Fruit fly (Drosophila melanogaster) whole organism, embryonic: ENCODE results near the gene CG45065.

Source experiments
- Atf6 ChIP-seq: fragments of 200-800 bp; sonication (Bioruptor generic); IDR thresholded peaks from 2 replicates; pipeline ENCODE4 v1.3.6; 2022; ENCODE audit warnings: missing biosample characterization, missing genetic modification characterization
- B-H2 ChIP-seq: fragments of 200-800 bp; sonication (Bioruptor generic); optimal IDR thresholded peaks from 2 replicates; lab custom pipeline; 2018; ENCODE audit warnings: missing biosample characterization, mild to moderate bottlenecking, missing genetic modification characterization
- C15 ChIP-seq: fragments of 200-800 bp; sonication (Bioruptor generic); IDR thresholded peaks from 3 replicates; pipeline ENCODE4 v1.3.6; 2022; ENCODE audit warnings: missing biosample characterization, missing genetic modification characterization
- CG10147 ChIP-seq: fragments of 200-800 bp; sonication (Bioruptor generic); optimal IDR thresholded peaks from 2 replicates; lab custom pipeline; 2019; ENCODE audit warnings: missing biosample characterization, mild to moderate bottlenecking, missing genetic modification characterization, moderate library complexity
- CG10543 ChIP-seq: fragments of 200-800 bp; sonication (Bioruptor generic); optimal IDR thresholded peaks from 3 replicates; lab custom pipeline; 2017; ENCODE audit warnings: missing biosample characterization, mild to moderate bottlenecking, missing genetic modification characterization, moderate library complexity
- CG11398 ChIP-seq: fragments of 200-800 bp; sonication (Bioruptor generic); optimal IDR thresholded peaks from 2 replicates; lab custom pipeline; 2016; ENCODE audit warnings: missing biosample characterization, missing genetic modification characterization
- CG11504 ChIP-seq: fragments of 200-800 bp; sonication (Bioruptor generic); optimal IDR thresholded peaks from 3 replicates; lab custom pipeline; 2019; ENCODE audit warnings: missing biosample characterization, mild to moderate bottlenecking, missing genetic modification characterization, moderate library complexity
- CG12219 ChIP-seq: fragments of 200-800 bp; sonication (Bioruptor generic); optimal IDR thresholded peaks from 3 replicates; lab custom pipeline; 2018; ENCODE audit warnings: missing biosample characterization, mild to moderate bottlenecking, missing genetic modification characterization
- CG12299 ChIP-seq: fragments of 200-800 bp; sonication (Bioruptor generic); optimal IDR thresholded peaks from 2 replicates; lab custom pipeline; 2018; ENCODE audit warnings: missing biosample characterization, mild to moderate bottlenecking, missing genetic modification characterization
- CG12769 ChIP-seq: fragments of 200-800 bp; sonication (Bioruptor generic); optimal IDR thresholded peaks from 2 replicates; lab custom pipeline; 2019; ENCODE audit warnings: missing biosample characterization, mild to moderate bottlenecking, missing genetic modification characterization, moderate library complexity
- CG14965 ChIP-seq: fragments of 200-800 bp; sonication (Bioruptor generic); optimal IDR thresholded peaks from 2 replicates; lab custom pipeline; 2016; ENCODE audit warnings: missing biosample characterization, missing genetic modification characterization, borderline replicate concordance
- CG15479 ChIP-seq: fragments of 200-800 bp; sonication (Bioruptor generic); optimal IDR thresholded peaks from 3 replicates; lab custom pipeline; 2019; ENCODE audit warnings: missing biosample characterization, mild to moderate bottlenecking, missing genetic modification characterization, moderate library complexity
- CG17612 ChIP-seq: fragments of 200-800 bp; sonication (Bioruptor generic); IDR thresholded peaks from 2 replicates; pipeline ENCODE4 v1.3.6; 2022; ENCODE audit warnings: missing biosample characterization, missing genetic modification characterization
- CG17829 ChIP-seq: fragments of 200-800 bp; optimal IDR thresholded peaks from 2 replicates; lab custom pipeline; 2019; ENCODE audit warnings: missing biosample characterization, mild to moderate bottlenecking, missing genetic modification characterization, moderate library complexity
- CG2129 ChIP-seq: fragments of 200-800 bp; sonication (Bioruptor generic); IDR thresholded peaks from 2 replicates; pipeline ENCODE4 v1.3.6; 2022; ENCODE audit warnings: missing biosample characterization, missing genetic modification characterization; ENCODE audit not compliant: partially characterized antibody
- CG32772 ChIP-seq: fragments of 200-800 bp; sonication (Bioruptor generic); IDR thresholded peaks from 2 replicates; pipeline ENCODE4 v1.3.6; 2022; ENCODE audit warnings: missing biosample characterization, missing genetic modification characterization
- CG34376 ChIP-seq: fragments of 200-800 bp; sonication (Bioruptor generic); optimal IDR thresholded peaks from 2 replicates; lab custom pipeline; 2018; ENCODE audit warnings: missing biosample characterization, mild to moderate bottlenecking, missing genetic modification characterization
- CG6854 ChIP-seq: fragments of 200-800 bp; sonication (Bioruptor generic); optimal IDR thresholded peaks from 3 replicates; lab custom pipeline; 2017; ENCODE audit warnings: missing biosample characterization, mild to moderate bottlenecking, missing genetic modification characterization
- CG9876 ChIP-seq: fragments of 200-800 bp; sonication (Bioruptor generic); optimal IDR thresholded peaks from 2 replicates; lab custom pipeline; 2016; ENCODE audit warnings: missing biosample characterization, missing genetic modification characterization
- Camta ChIP-seq: fragments of 200-800 bp; sonication (Bioruptor generic); optimal IDR thresholded peaks from 2 replicates; lab custom pipeline; 2016; ENCODE audit warnings: missing biosample characterization, missing genetic modification characterization
- Doc3 ChIP-seq: fragments of 200-800 bp; sonication (Bioruptor generic); IDR thresholded peaks from 3 replicates; pipeline ENCODE4 v1.3.6; 2022; ENCODE audit warnings: missing biosample characterization, missing genetic modification characterization; ENCODE audit not compliant: partially characterized antibody
- E2f1 ChIP-seq: fragments of 200-800 bp; sonication (Bioruptor generic); IDR thresholded peaks from 2 replicates; pipeline ENCODE4 v1.3.6; 2022; ENCODE audit warnings: missing biosample characterization, missing genetic modification characterization
- Eip74EF ChIP-seq, 2 experiments: fragments of 200-800 bp in 1 of 2; fragments of >200 bp in 1 of 2; sonication (Bioruptor generic) in 1 of 2; optimal IDR thresholded peaks; 2 replicates each; lab custom pipeline; 2017 to 2019; ENCODE audit warnings: missing biosample characterization in 2 of 2, missing genetic modification characterization in 2 of 2, mild to moderate bottlenecking in 1 of 2, moderate library complexity in 1 of 2
- Fer1 ChIP-seq: fragments of 200-800 bp; sonication (Bioruptor generic); optimal IDR thresholded peaks from 2 replicates; lab custom pipeline; 2017; ENCODE audit warnings: missing biosample characterization, mild to moderate bottlenecking, missing genetic modification characterization
- GATAe ChIP-seq: fragments of 200-800 bp; sonication (Bioruptor generic); conservative IDR thresholded peaks from 2 replicates; pipeline ENCODE4 v1.3.6; 2022; ENCODE audit warnings: missing biosample characterization, missing genetic modification characterization
- HHEX ChIP-seq: fragments of 200-800 bp; sonication (Bioruptor generic); optimal IDR thresholded peaks from 3 replicates; lab custom pipeline; 2017; ENCODE audit warnings: missing biosample characterization, mild to moderate bottlenecking, missing genetic modification characterization, missing genetic modification reagents
- Hey ChIP-seq: fragments of 200-800 bp; sonication (Bioruptor generic); optimal IDR thresholded peaks from 3 replicates; lab custom pipeline; 2018; ENCODE audit warnings: missing biosample characterization, mild to moderate bottlenecking, missing genetic modification characterization
- Med ChIP-seq: fragments of 200-800 bp; sonication (Bioruptor generic); peaks from one replicate; lab custom pipeline; 2016; ENCODE audit warnings: missing biosample characterization, missing genetic modification characterization, mild to moderate bottlenecking, inconsistent platforms, moderate library complexity
- Meics ChIP-seq: fragments of 200-800 bp; sonication (Bioruptor generic); optimal IDR thresholded peaks from 2 replicates; lab custom pipeline; 2017; ENCODE audit warnings: missing biosample characterization, mild to moderate bottlenecking, missing genetic modification characterization
- Oli ChIP-seq: fragments of 200-800 bp; sonication (Bioruptor generic); optimal IDR thresholded peaks from 2 replicates; lab custom pipeline; 2018; ENCODE audit warnings: missing biosample characterization, mild to moderate bottlenecking, missing genetic modification characterization, moderate library complexity
- Opbp ChIP-seq: fragments of 200-800 bp; sonication (Bioruptor generic); IDR thresholded peaks from 3 replicates; pipeline ENCODE4 v1.3.6; 2022; ENCODE audit warnings: missing biosample characterization, missing genetic modification characterization; ENCODE audit not compliant: partially characterized antibody
- Six4 ChIP-seq: fragments of 200-800 bp; sonication (Bioruptor generic); optimal IDR thresholded peaks from 2 replicates; lab custom pipeline; 2016; ENCODE audit warnings: missing biosample characterization, missing genetic modification characterization
- Xbp1 ChIP-seq: fragments of 200-800 bp; sonication (Bioruptor generic); optimal IDR thresholded peaks from 3 replicates; lab custom pipeline; 2016; ENCODE audit warnings: missing biosample characterization, mild to moderate bottlenecking, missing genetic modification characterization
- al ChIP-seq: fragments of 200-800 bp; sonication (Bioruptor generic); IDR thresholded peaks from 2 replicates; pipeline ENCODE4 v1.3.6; 2022; ENCODE audit warnings: missing biosample characterization, missing genetic modification characterization
- bab2 ChIP-seq: fragments of 200-800 bp; sonication (Bioruptor generic); optimal IDR thresholded peaks from 2 replicates; lab custom pipeline; 2016; ENCODE audit warnings: missing biosample characterization, missing genetic modification characterization
- bcd ChIP-seq: fragments of 200-800 bp; sonication (Bioruptor generic); optimal IDR thresholded peaks from 2 replicates; lab custom pipeline; 2017; ENCODE audit warnings: missing biosample characterization, mild to moderate bottlenecking, missing genetic modification characterization
- ci ChIP-seq: fragments of 200-800 bp; sonication (Bioruptor generic); IDR thresholded peaks from 3 replicates; pipeline ENCODE4 v1.3.6; 2022; ENCODE audit warnings: missing biosample characterization, missing genetic modification characterization
- dimm ChIP-seq: fragments of 200-800 bp; sonication (Bioruptor generic); IDR thresholded peaks from 2 replicates; pipeline ENCODE4 v1.3.6; 2022; ENCODE audit warnings: missing biosample characterization, missing genetic modification characterization
- dm ChIP-seq: fragments of 200-800 bp; sonication (Bioruptor generic); optimal IDR thresholded peaks from 3 replicates; lab custom pipeline; 2016; ENCODE audit warnings: missing biosample characterization, missing genetic modification characterization
- exex ChIP-seq: fragments of 200-800 bp; sonication (Bioruptor generic); optimal IDR thresholded peaks from 4 replicates; lab custom pipeline; 2018; ENCODE audit warnings: missing biosample characterization, mild to moderate bottlenecking, missing genetic modification characterization, moderate library complexity
- fd96Cb ChIP-seq: fragments of 200-800 bp; sonication (Bioruptor generic); optimal IDR thresholded peaks from 2 replicates; lab custom pipeline; 2018; ENCODE audit warnings: missing biosample characterization, mild to moderate bottlenecking, missing genetic modification characterization, moderate library complexity
- onecut ChIP-seq: fragments of 200-800 bp; sonication (Bioruptor generic); IDR thresholded peaks from 2 replicates; pipeline ENCODE4 v1.3.6; 2022; ENCODE audit warnings: missing biosample characterization, missing genetic modification characterization
- p53 ChIP-seq: fragments of 200-800 bp; sonication (Bioruptor generic); optimal IDR thresholded peaks from 2 replicates; lab custom pipeline; 2016; ENCODE audit warnings: missing biosample characterization, missing genetic modification characterization
- phol ChIP-seq: fragments of 200-800 bp; sonication (Bioruptor generic); optimal IDR thresholded peaks from 3 replicates; lab custom pipeline; 2018; ENCODE audit warnings: missing biosample characterization, mild to moderate bottlenecking, missing genetic modification characterization, moderate library complexity
- salm ChIP-seq: fragments of 200-800 bp; sonication (Bioruptor generic); optimal IDR thresholded peaks from 2 replicates; lab custom pipeline; 2018; ENCODE audit warnings: missing biosample characterization, mild to moderate bottlenecking, missing genetic modification characterization
- schlank ChIP-seq: fragments of 200-800 bp; sonication (Bioruptor generic); optimal IDR thresholded peaks from 2 replicates; lab custom pipeline; 2018; ENCODE audit warnings: missing biosample characterization, mild to moderate bottlenecking, missing genetic modification characterization
- sqz ChIP-seq: fragments of 200-800 bp; sonication (Bioruptor generic); optimal IDR thresholded peaks from 3 replicates; lab custom pipeline; 2018; ENCODE audit warnings: missing biosample characterization, mild to moderate bottlenecking, missing genetic modification characterization
- sug ChIP-seq: fragments of 200-800 bp; optimal IDR thresholded peaks from 2 replicates; lab custom pipeline; 2019; ENCODE audit warnings: missing biosample characterization, mild to moderate bottlenecking, missing genetic modification characterization, moderate library complexity
- vfl ChIP-seq: fragments of 200-800 bp; sonication (Bioruptor generic); optimal IDR thresholded peaks from 2 replicates; lab custom pipeline; 2016; ENCODE audit warnings: missing biosample characterization, missing genetic modification characterization
- vnd ChIP-seq: fragments of 200-800 bp; sonication (Bioruptor generic); IDR thresholded peaks from 3 replicates; pipeline ENCODE4 v1.3.6; 2022; ENCODE audit warnings: missing biosample characterization, missing genetic modification characterization; ENCODE audit not compliant: partially characterized antibody

CG45065 gene

DNA sequence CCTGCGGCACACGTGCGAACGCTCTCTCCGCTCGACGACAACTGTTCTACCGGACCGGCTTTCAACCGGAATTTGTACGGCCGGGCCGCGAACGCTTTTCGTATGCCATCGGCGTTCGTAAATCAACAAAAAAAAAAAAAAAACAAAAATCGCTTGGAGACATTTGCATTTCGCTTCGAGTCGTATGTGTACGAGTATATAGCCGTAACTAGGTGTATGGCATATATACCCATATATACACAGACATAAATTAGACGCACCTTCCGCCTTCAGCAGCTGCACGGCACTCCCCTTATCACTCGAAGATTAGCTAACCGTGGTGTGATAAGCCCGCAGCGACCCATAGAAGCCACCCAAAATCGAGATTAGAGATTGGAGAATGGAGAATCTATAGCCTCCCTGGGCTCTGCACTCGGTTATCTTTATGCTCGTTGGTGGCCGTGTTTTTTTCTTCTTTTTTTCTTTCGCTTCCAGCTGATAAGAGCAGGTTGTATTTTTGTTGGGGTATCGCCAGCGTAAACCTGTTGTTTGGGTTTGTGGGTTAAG, 23.2 kb upstream of the CG45065 start, which contains the start of gene CG9512 (continued):
- TF ChIP-seq CG12219 (no peak), Doc3 (no peak), CG14965 (GFP tag; lab: Kevin White, UChicago) (no peak), schlank (tag; lab: Kevin White, UChicago) (no peak), CG12299 (tag; lab: Kevin White, UChicago) (no peak), sug (peak; percentile 98), CG32772 (GFP tag; lab: Robert Waterston, UW) (peak; percentile 56), GATAe (GFP tag; lab: Robert Waterston, UW) (peak; percentile 78), vfl (GFP tag; lab: Kevin White, UChicago) (no peak), CG17829 (tag; lab: Kevin White, UChicago) (no peak), CG34376 (peak; percentile 60), onecut (no peak), CG17612 (GFP tag; lab: Robert Waterston, UW) (no peak), Fer1 (peak; percentile 27), Atf6 (GFP tag; lab: Robert Waterston, UW) (0 out of 2 replicates have a peak, but pooled peaks have one; percentile 8), CG2129 (GFP tag; lab: Robert Waterston, UW) (no peak), bcd (GFP tag; lab: Kevin White, UChicago) (no peak), exex (tag; lab: Kevin White, UChicago) (peak; percentile 67), Camta (no peak), Opbp (no peak), Meics (GFP tag; lab: Kevin White, UChicago) (no peak), bab2 (no peak), sqz (GFP tag; lab: Kevin White, UChicago) (no peak), al (GFP tag; lab: Robert Waterston, UW) (no peak), Oli (tag; lab: Kevin White, UChicago) (no peak), Hey (tag; lab: Kevin White, UChicago) (peak; percentile 82), CG11504 (tag; lab: Kevin White, UChicago) (no peak), CG10543 (GFP tag; lab: Kevin White, UChicago) (peak; percentile 63), Eip74EF (GFP tag; optimal IDR thresholded peaks at IDR 0.05; lab: Kevin White, UChicago) (peak in 1 of 2 experiments; percentile 58), Xbp1 (GFP tag; lab: Kevin White, UChicago) (no peak), CG9876 (no peak), CG11398 (no peak), dm (GFP tag; lab: Kevin White, UChicago) (no peak), ci (GFP tag; lab: Robert Waterston, UW) (peak; percentile 68; the same call in 2 of the 3 replicates), salm (tag; lab: Kevin White, UChicago) (no peak), dimm (GFP tag; lab: Robert Waterston, UW) (no peak), E2f1 (no peak), Six4 (no peak), CG10147 (GFP tag; lab: Kevin White, UChicago) (no peak), vnd (GFP tag; lab: Robert Waterston, UW) (no peak), CG6854 (GFP tag; lab: Kevin White, UChicago) (no peak), Med (peak; percentile 43), CG12769 (no peak), CG15479 (GFP tag; lab: Kevin White, UChicago) (peak; percentile 11), phol (tag; lab: Kevin White, UChicago) (no peak), fd96Cb (tag; lab: Kevin White, UChicago) (no peak), p53 (GFP tag; lab: Kevin White, UChicago) (no peak), C15 (GFP tag; lab: Robert Waterston, UW) (no peak), B-H2 (GFP tag; lab: Kevin White, UChicago) (no peak), HHEX (GFP tag; lab: Kevin White, UChicago) (no peak)
